Worm (Caenorhabditis elegans): ENCODE results near the gene unc-10.

Gene unc-10

DNA sequence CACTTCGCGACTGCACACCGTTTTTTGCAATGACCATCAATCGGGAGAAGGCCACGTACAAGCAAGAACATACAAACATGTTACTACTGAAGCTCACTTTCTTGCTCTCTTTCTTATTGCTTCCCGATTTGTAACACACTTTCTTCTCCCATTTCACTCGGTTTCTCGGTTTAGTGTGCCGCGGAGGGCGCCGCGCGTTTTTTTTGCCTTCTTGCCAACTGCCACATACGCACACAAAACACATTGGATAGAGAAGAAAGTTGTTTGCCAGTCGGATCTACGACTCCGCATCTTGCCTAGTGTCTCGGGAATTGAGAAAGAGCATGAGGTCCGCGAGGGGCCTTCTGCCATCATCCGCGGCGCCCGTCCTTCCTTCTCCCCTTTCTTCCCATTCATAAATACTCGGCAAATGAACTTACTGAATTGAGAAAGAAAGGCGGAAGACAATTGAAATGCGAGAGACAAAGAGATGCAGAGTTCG, 45.4 kb downstream of the unc-10 start:
- no peak for TF ChIP-seq ztf-1 (GFP tag; conservative IDR thresholded peaks at IDR 0.05)
- peak; percentile 94 for TF ChIP-seq unc-39 (tag; optimal IDR thresholded peaks at IDR 0.05)
- TF ChIP-seq ztf-11 (tag; optimal IDR thresholded peaks at IDR 0.05), result no peak
- TF ChIP-seq nhr-11 (tag; optimal IDR thresholded peaks at IDR 0.05), result no peak
- TF ChIP-seq gmeb-1 (tag; optimal IDR thresholded peaks at IDR 0.05), result peak; percentile 13
- no peak for TF ChIP-seq peb-1 (tag; optimal IDR thresholded peaks at IDR 0.05)
- TF ChIP-seq lsy-2 (tag; optimal IDR thresholded peaks at IDR 0.05), result peak; percentile 32 to 37
- TF ChIP-seq mbf-1 (tag; optimal IDR thresholded peaks at IDR 0.05), result no peak
- peak; percentile 36 for TF ChIP-seq snpc-4 (tag; optimal IDR thresholded peaks at IDR 0.05)
- no peak for TF ChIP-seq ama-1 (optimal IDR thresholded peaks at IDR 0.05)
- peak; percentile 70 for TF ChIP-seq zag-1 (tag; optimal IDR thresholded peaks at IDR 0.05)
- peak; percentile 58 for TF ChIP-seq sma-9 (GFP tag; optimal IDR thresholded peaks at IDR 0.05)
- no peak for TF ChIP-seq sma-9 (tag; optimal IDR thresholded peaks at IDR 0.05)
- TF ChIP-seq aly-2 (tag; optimal IDR thresholded peaks at IDR 0.05), result no peak
- TF ChIP-seq crh-2 (tag; optimal IDR thresholded peaks at IDR 0.05), result peak; percentile 76
- TF ChIP-seq Y55F3AM.14 (GFP tag; optimal IDR thresholded peaks at IDR 0.05), result peak; percentile 44
- no peak for TF ChIP-seq nhr-12 (tag; optimal IDR thresholded peaks at IDR 0.05)
- peak; percentile 1 for TF ChIP-seq fos-1 (tag; optimal IDR thresholded peaks at IDR 0.05)
- no peak for TF ChIP-seq ZK546.5 (tag; optimal IDR thresholded peaks at IDR 0.05)
- no peak for TF ChIP-seq lin-11 (tag; optimal IDR thresholded peaks at IDR 0.05)
- no peak for TF ChIP-seq dmd-4 (tag; optimal IDR thresholded peaks at IDR 0.05)
- TF ChIP-seq nhr-77 (tag; optimal IDR thresholded peaks at IDR 0.05), result no peak
- TF ChIP-seq ceh-16 (tag; optimal IDR thresholded peaks at IDR 0.05), result no peak
- TF ChIP-seq C34F6.9 (tag; optimal IDR thresholded peaks at IDR 0.05), result peak; percentile 75
- no peak for TF ChIP-seq nhr-21 (tag; optimal IDR thresholded peaks at IDR 0.05)
- TF ChIP-seq unc-55 (GFP tag; optimal IDR thresholded peaks at IDR 0.05), result peak; percentile 44
- TF ChIP-seq nhr-129 (tag; optimal IDR thresholded peaks at IDR 0.05), result peak; percentile 80
- peak; percentile 41 for TF ChIP-seq lin-13 (GFP tag; optimal IDR thresholded peaks at IDR 0.05)
- TF ChIP-seq elt-1 (tag; optimal IDR thresholded peaks at IDR 0.05), result no peak
- TF ChIP-seq ceh-82 (tag; optimal IDR thresholded peaks at IDR 0.05), result no peak
- no peak for TF ChIP-seq nhr-23 (tag; optimal IDR thresholded peaks at IDR 0.05)
- no peak for TF ChIP-seq blmp-1 (tag; optimal IDR thresholded peaks at IDR 0.05; ENCODE audit: insufficient read depth)
- no peak for TF ChIP-seq mdl-1 (tag; optimal IDR thresholded peaks at IDR 0.05)
- peak; percentile 56 for TF ChIP-seq sem-4 (tag; optimal IDR thresholded peaks at IDR 0.05)
- TF ChIP-seq unc-62 (GFP tag; optimal IDR thresholded peaks at IDR 0.05), result no peak
- TF ChIP-seq lin-39 (tag; optimal IDR thresholded peaks at IDR 0.05), result no peak
- no peak for TF ChIP-seq nhr-237 (tag; optimal IDR thresholded peaks at IDR 0.05)
- TF ChIP-seq ztf-4 (tag; optimal IDR thresholded peaks at IDR 0.05), result peak; percentile 28
- no peak for TF ChIP-seq elt-3 (tag; optimal IDR thresholded peaks at IDR 0.05)
- TF ChIP-seq alr-1 (tag; optimal IDR thresholded peaks at IDR 0.05), result no peak
- peak; percentile 95 for TF ChIP-seq F13H6.1 (tag; optimal IDR thresholded peaks at IDR 0.05)

- no peak for TF ChIP-seq mab-5 (tag; optimal IDR thresholded peaks at IDR 0.05)
- TF ChIP-seq nhr-12 (tag; optimal IDR thresholded peaks at IDR 0.05), result no peak
- TF ChIP-seq nhr-6 (tag; optimal IDR thresholded peaks at IDR 0.05), result no peak
- TF ChIP-seq sma-9 (GFP tag; optimal IDR thresholded peaks at IDR 0.05), result no peak
- TF ChIP-seq sma-9 (tag; optimal IDR thresholded peaks at IDR 0.05), result no peak
- no peak for TF ChIP-seq elt-1 (tag; optimal IDR thresholded peaks at IDR 0.05)
- TF ChIP-seq nhr-21 (tag; optimal IDR thresholded peaks at IDR 0.05), result no peak
- no peak for TF ChIP-seq gmeb-1 (tag; optimal IDR thresholded peaks at IDR 0.05)
- TF ChIP-seq mbf-1 (tag; optimal IDR thresholded peaks at IDR 0.05), result no peak
- no peak for TF ChIP-seq lin-11 (tag; optimal IDR thresholded peaks at IDR 0.05)
- no peak for TF ChIP-seq ztf-1 (GFP tag; conservative IDR thresholded peaks at IDR 0.05)
- TF ChIP-seq fos-1 (tag; optimal IDR thresholded peaks at IDR 0.05), result no peak
- no peak for TF ChIP-seq ama-1 (optimal IDR thresholded peaks at IDR 0.05)
- no peak for TF ChIP-seq zag-1 (tag; optimal IDR thresholded peaks at IDR 0.05)
- TF ChIP-seq unc-39 (tag; optimal IDR thresholded peaks at IDR 0.05), result no peak
- TF ChIP-seq lsy-2 (tag; optimal IDR thresholded peaks at IDR 0.05), result no peak
Observed at ce11 chrX:7234074-7234453, 46.1 kb downstream of the unc-10 start.

Data from whole organism, L2 larva.